Fruit fly (Drosophila melanogaster) whole organism, embryonic: ENCODE results near the gene Pmm2.

ENCODE experiments used
- Atf-2 ChIP-seq: fragments of 200-800 bp; sonication (Bioruptor generic); optimal IDR thresholded peaks from 2 replicates; lab custom pipeline; 2016; ENCODE audit warnings: missing biosample characterization, missing genetic modification characterization
- Blimp-1 ChIP-seq: fragments of 200-800 bp; sonication (Bioruptor generic); optimal IDR thresholded peaks from 3 replicates; lab custom pipeline; 2018; ENCODE audit warnings: missing biosample characterization, missing genetic modification characterization, mild to moderate bottlenecking, moderate library complexity, missing genetic modification reagents
- CG10321 ChIP-seq: fragments of 200-800 bp; sonication (Bioruptor generic); IDR thresholded peaks from 2 replicates; pipeline ENCODE4 v1.3.6; 2022; ENCODE audit warnings: missing biosample characterization, missing genetic modification characterization
- CG11695 ChIP-seq: fragments of 200-800 bp; sonication (Bioruptor generic); IDR thresholded peaks from 3 replicates; pipeline ENCODE4 v1.3.6; 2022; ENCODE audit warnings: missing biosample characterization, missing genetic modification characterization
- CG12155 ChIP-seq: fragments of 200-800 bp; sonication (Bioruptor generic); optimal IDR thresholded peaks from 3 replicates; lab custom pipeline; 2016; ENCODE audit warnings: missing biosample characterization, missing genetic modification characterization
- CG14965 ChIP-seq: fragments of 200-800 bp; sonication (Bioruptor generic); optimal IDR thresholded peaks from 2 replicates; lab custom pipeline; 2016; ENCODE audit warnings: missing biosample characterization, missing genetic modification characterization, borderline replicate concordance
- CG15011 ChIP-seq: fragments of 200-800 bp; sonication (Bioruptor generic); optimal IDR thresholded peaks from 3 replicates; lab custom pipeline; 2018; ENCODE audit warnings: missing biosample characterization, mild to moderate bottlenecking, missing genetic modification characterization
- CG1529 ChIP-seq: fragments of 200-800 bp; sonication (Bioruptor generic); optimal IDR thresholded peaks from 3 replicates; lab custom pipeline; 2018; ENCODE audit warnings: missing biosample characterization, missing genetic modification characterization
- CG1792 ChIP-seq: fragments of 200-800 bp; sonication (Bioruptor generic); optimal IDR thresholded peaks from 2 replicates; lab custom pipeline; 2016; ENCODE audit warnings: missing biosample characterization, missing genetic modification characterization
- CG2116 ChIP-seq: fragments of 200-800 bp; sonication (Bioruptor generic); optimal IDR thresholded peaks from 3 replicates; lab custom pipeline; 2018; ENCODE audit warnings: missing biosample characterization, mild to moderate bottlenecking, missing genetic modification characterization
- CG2712 ChIP-seq: fragments of 200-800 bp; optimal IDR thresholded peaks from 3 replicates; lab custom pipeline; 2019; ENCODE audit warnings: missing biosample characterization, mild to moderate bottlenecking, missing genetic modification characterization, moderate library complexity
- CG30431 ChIP-seq: fragments of 200-800 bp; sonication (Bioruptor generic); optimal IDR thresholded peaks from 2 replicates; lab custom pipeline; 2017; ENCODE audit warnings: missing biosample characterization, missing genetic modification characterization
- CG31388 ChIP-seq: fragments of 200-800 bp; sonication (Bioruptor generic); optimal IDR thresholded peaks from 2 replicates; lab custom pipeline; 2016; ENCODE audit warnings: missing biosample characterization, missing genetic modification characterization
- CG5180 ChIP-seq: fragments of 200-800 bp; sonication (Bioruptor generic); optimal IDR thresholded peaks from 3 replicates; lab custom pipeline; 2017; ENCODE audit warnings: missing biosample characterization, missing genetic modification characterization, mild to moderate bottlenecking, moderate library complexity, missing genetic modification reagents
- CG6175 ChIP-seq: fragments of 200-800 bp; sonication (Bioruptor generic); IDR thresholded peaks from 3 replicates; pipeline ENCODE4 v1.3.6; 2022; ENCODE audit warnings: missing biosample characterization, missing genetic modification characterization
- CG6765 ChIP-seq: fragments of 200-800 bp; sonication (Bioruptor generic); optimal IDR thresholded peaks from 3 replicates; lab custom pipeline; 2017; ENCODE audit warnings: missing biosample characterization, mild to moderate bottlenecking, missing genetic modification characterization
- CG6854 ChIP-seq: fragments of 200-800 bp; sonication (Bioruptor generic); optimal IDR thresholded peaks from 3 replicates; lab custom pipeline; 2017; ENCODE audit warnings: missing biosample characterization, mild to moderate bottlenecking, missing genetic modification characterization
- CG7556 ChIP-seq: fragments of 200-800 bp; sonication (Bioruptor generic); optimal IDR thresholded peaks from 2 replicates; lab custom pipeline; 2017; ENCODE audit warnings: missing biosample characterization, mild to moderate bottlenecking, missing genetic modification characterization
- CG7745 ChIP-seq: fragments of 200-800 bp; sonication (Bioruptor generic); optimal IDR thresholded peaks from 2 replicates; lab custom pipeline; 2018; ENCODE audit warnings: missing biosample characterization, mild to moderate bottlenecking, missing genetic modification characterization, moderate library complexity
- CG7786 ChIP-seq: fragments of 200-800 bp; sonication (Bioruptor generic); optimal IDR thresholded peaks from 2 replicates; lab custom pipeline; 2016; ENCODE audit warnings: missing biosample characterization, missing genetic modification characterization
- CG8765 ChIP-seq: fragments of 200-800 bp; sonication (Bioruptor generic); IDR thresholded peaks from 2 replicates; pipeline ENCODE4 v1.3.6; 2022; ENCODE audit warnings: missing biosample characterization, missing genetic modification characterization
- CG8924 ChIP-seq: fragments of 200-800 bp; optimal IDR thresholded peaks from 3 replicates; lab custom pipeline; 2019; ENCODE audit warnings: missing biosample characterization, mild to moderate bottlenecking, missing genetic modification characterization, moderate library complexity
- Dad ChIP-seq: fragments of 200-800 bp; sonication (Bioruptor generic); optimal IDR thresholded peaks from 3 replicates; lab custom pipeline; 2016; ENCODE audit warnings: missing biosample characterization, missing genetic modification characterization
- Hr39 ChIP-seq: fragments of >200 bp; optimal IDR thresholded peaks from 2 replicates; lab custom pipeline; 2017
- Sin3A ChIP-seq: fragments of >200 bp; optimal IDR thresholded peaks from 2 replicates; lab custom pipeline; 2018
- Six4 ChIP-seq: fragments of 200-800 bp; sonication (Bioruptor generic); optimal IDR thresholded peaks from 2 replicates; lab custom pipeline; 2016; ENCODE audit warnings: missing biosample characterization, missing genetic modification characterization
- Stat92E ChIP-seq, 3 experiments: fragments of >200 bp in 2 of 3; fragments of 200-800 bp in 1 of 3; sonication (Bioruptor generic) in 1 of 3; optimal IDR thresholded peaks; 2 replicates each; lab custom pipeline; 2017 to 2019; ENCODE audit warnings: missing biosample characterization in 3 of 3, missing genetic modification characterization in 3 of 3, mild to moderate bottlenecking in 1 of 3, moderate library complexity in 1 of 3
- Trl ChIP-seq, 3 experiments: fragments of >200 bp in 2 of 3; fragments of 200-800 bp in 1 of 3; sonication (Bioruptor generic) in 1 of 3; optimal IDR thresholded peaks; 2 replicates in 1 of 3; 3 replicates in 2 of 3; lab custom pipeline; 2016 to 2017; ENCODE audit warnings: missing biosample characterization in 1 of 3, missing genetic modification characterization in 1 of 3
- Xrp1 ChIP-seq: fragments of 200-800 bp; sonication (Bioruptor generic); IDR thresholded peaks from 2 replicates; pipeline ENCODE4 v1.3.6; 2022; ENCODE audit warnings: missing biosample characterization, missing genetic modification characterization
- YL-1 ChIP-seq: fragments of 200-800 bp; sonication (Bioruptor generic); optimal IDR thresholded peaks from 3 replicates; lab custom pipeline; 2017; ENCODE audit warnings: missing biosample characterization, mild to moderate bottlenecking, missing genetic modification characterization
- abd-A ChIP-seq: fragments of 200-800 bp; sonication (Bioruptor generic); optimal IDR thresholded peaks from 3 replicates; lab custom pipeline; 2019; ENCODE audit warnings: missing biosample characterization, mild to moderate bottlenecking, missing genetic modification characterization, moderate library complexity
- cad ChIP-seq: fragments of >200 bp; optimal IDR thresholded peaks from 2 replicates; lab custom pipeline; 2017; ENCODE audit warnings: missing biosample characterization, missing genetic modification characterization
- dan ChIP-seq: fragments of 200-800 bp; sonication (Bioruptor generic); IDR thresholded peaks from 2 replicates; pipeline ENCODE4 v1.3.6; 2022; ENCODE audit warnings: missing biosample characterization, missing genetic modification characterization
- dati ChIP-seq: fragments of 200-800 bp; sonication (Bioruptor generic); IDR thresholded peaks from 2 replicates; pipeline ENCODE4 v1.3.6; 2022; ENCODE audit warnings: missing biosample characterization, missing genetic modification characterization
- gfzf ChIP-seq: fragments of 200-800 bp; sonication (Bioruptor generic); optimal IDR thresholded peaks from 2 replicates; lab custom pipeline; 2016; ENCODE audit warnings: missing biosample characterization, mild to moderate bottlenecking, missing genetic modification characterization, moderate library complexity
- jing ChIP-seq: fragments of 200-800 bp; sonication (Bioruptor generic); optimal IDR thresholded peaks from 2 replicates; lab custom pipeline; 2018; ENCODE audit warnings: missing biosample characterization, mild to moderate bottlenecking, missing genetic modification characterization
- jumu ChIP-seq: fragments of 200-800 bp; sonication (Bioruptor generic); optimal IDR thresholded peaks from 3 replicates; lab custom pipeline; 2016; ENCODE audit warnings: missing biosample characterization, missing genetic modification characterization
- kah ChIP-seq: fragments of 200-800 bp; sonication (Bioruptor generic); optimal IDR thresholded peaks from 2 replicates; lab custom pipeline; 2018; ENCODE audit warnings: missing biosample characterization, mild to moderate bottlenecking, missing genetic modification characterization
- kni ChIP-seq: fragments of 200-800 bp; sonication (Bioruptor generic); optimal IDR thresholded peaks from 3 replicates; lab custom pipeline; 2017; ENCODE audit warnings: mild to moderate bottlenecking, missing biosample characterization, missing genetic modification reagents, missing genetic modification characterization
- mld ChIP-seq: fragments of 200-800 bp; sonication (Bioruptor generic); IDR thresholded peaks from 3 replicates; pipeline ENCODE4 v1.3.6; 2022; ENCODE audit warnings: missing biosample characterization, missing genetic modification characterization; ENCODE audit not compliant: partially characterized antibody
- nau ChIP-seq: fragments of 200-800 bp; sonication (Bioruptor generic); optimal IDR thresholded peaks from 3 replicates; lab custom pipeline; 2017; ENCODE audit warnings: missing biosample characterization, mild to moderate bottlenecking, missing genetic modification characterization, missing genetic modification reagents
- nerfin-1 ChIP-seq: fragments of 200-800 bp; sonication (Bioruptor generic); optimal IDR thresholded peaks from 3 replicates; lab custom pipeline; 2019; ENCODE audit warnings: missing biosample characterization, mild to moderate bottlenecking, missing genetic modification characterization, moderate library complexity
- pum ChIP-seq: fragments of 200-800 bp; sonication (Bioruptor generic); optimal IDR thresholded peaks from 2 replicates; lab custom pipeline; 2016; ENCODE audit warnings: missing biosample characterization, missing genetic modification characterization
- pzg ChIP-seq: fragments of 200-800 bp; sonication (Bioruptor generic); optimal IDR thresholded peaks from 3 replicates; lab custom pipeline; 2018; ENCODE audit warnings: missing biosample characterization, mild to moderate bottlenecking, missing genetic modification characterization, moderate library complexity
- ranshi ChIP-seq: fragments of 200-800 bp; sonication (Bioruptor generic); IDR thresholded peaks from 2 replicates; pipeline ENCODE4 v1.3.6; 2022; ENCODE audit warnings: missing biosample characterization, missing genetic modification characterization
- slbo ChIP-seq: fragments of 200-800 bp; sonication (Bioruptor generic); IDR thresholded peaks from 2 replicates; pipeline ENCODE4 v1.3.6; 2022; ENCODE audit warnings: missing biosample characterization, missing genetic modification characterization
- sob ChIP-seq: fragments of 200-800 bp; sonication (Bioruptor generic); IDR thresholded peaks from 2 replicates; pipeline ENCODE4 v1.3.6; 2022; ENCODE audit warnings: missing biosample characterization, missing genetic modification characterization
- sqz ChIP-seq: fragments of 200-800 bp; sonication (Bioruptor generic); optimal IDR thresholded peaks from 3 replicates; lab custom pipeline; 2018; ENCODE audit warnings: missing biosample characterization, mild to moderate bottlenecking, missing genetic modification characterization
- ssp ChIP-seq: fragments of 200-800 bp; sonication (Bioruptor generic); IDR thresholded peaks from 2 replicates; pipeline ENCODE4 v1.3.6; 2022; ENCODE audit warnings: missing biosample characterization, missing genetic modification characterization
- ttk ChIP-seq: fragments of 200-800 bp; sonication (Bioruptor generic); IDR thresholded peaks from 2 replicates; pipeline ENCODE4 v2.1.2; 2022; ENCODE audit warnings: missing biosample characterization, missing genetic modification characterization
- wor ChIP-seq: fragments of 200-800 bp; sonication (Bioruptor generic); IDR thresholded peaks from 2 replicates; pipeline ENCODE4 v1.3.6; 2022; ENCODE audit warnings: missing biosample characterization, missing genetic modification characterization
- zfh2 ChIP-seq: fragments of 200-800 bp; sonication (Bioruptor generic); optimal IDR thresholded peaks from 2 replicates; lab custom pipeline; 2016; ENCODE audit warnings: missing biosample characterization, missing genetic modification characterization

Gene Pmm2

dm6 chr3L:12495312-12495725 is 39.1 kb upstream of the Pmm2 start (continued):
- TF ChIP-seq Stat92E (GFP tag; optimal IDR thresholded peaks at IDR 0.05; lab: Kevin White, UChicago) (no peak), Blimp-1 (GFP tag; lab: Kevin White, UChicago) (peak; percentile 44), ranshi (GFP tag; lab: Robert Waterston, UW) (no peak), CG14965 (GFP tag; lab: Kevin White, UChicago) (no peak), ttk (no peak), CG12155 (GFP tag; lab: Kevin White, UChicago) (no peak), YL-1 (no peak), CG31388 (GFP tag; lab: Kevin White, UChicago) (no peak), CG1792 (no peak), CG2712 (peak; percentile 59), kah (GFP tag; lab: Kevin White, UChicago) (no peak), sqz (GFP tag; lab: Kevin White, UChicago) (no peak), Sin3A (lab: Kevin White, UChicago) (no peak), dan (GFP tag; lab: Robert Waterston, UW) (no peak), CG1529 (GFP tag; lab: Kevin White, UChicago) (peak; percentile 24), ssp (GFP tag; lab: Robert Waterston, UW) (0 out of 2 replicates have a peak, but pooled peaks have one; percentile 11), Xrp1 (GFP tag; lab: Robert Waterston, UW) (0 out of 2 replicates have a peak, but pooled peaks have one; percentile 26), CG7786 (GFP tag; lab: Kevin White, UChicago) (peak; percentile 3), CG10321 (GFP tag; lab: Robert Waterston, UW) (no peak), jing (GFP tag; lab: Kevin White, UChicago) (no peak), CG30431 (GFP tag; lab: Kevin White, UChicago) (peak; percentile 25), kni (GFP tag; lab: Kevin White, UChicago) (no peak), pzg (GFP tag; lab: Kevin White, UChicago) (no peak), CG15011 (peak; percentile 4), CG6854 (GFP tag; lab: Kevin White, UChicago) (no peak), Dad (GFP tag; lab: Kevin White, UChicago) (no peak), CG8924 (tag; lab: Kevin White, UChicago) (peak; percentile 36), Six4 (GFP tag; lab: Kevin White, UChicago) (no peak), dati (no peak), CG7556 (peak; percentile 56), CG6175 (GFP tag; lab: Robert Waterston, UW) (no peak), jumu (GFP tag; lab: Kevin White, UChicago) (no peak), slbo (GFP tag; lab: Robert Waterston, UW) (0 out of 2 replicates have a peak, but pooled peaks have one; percentile 19), CG7745 (no peak), Trl (optimal IDR thresholded peaks at IDR 0.05; lab: Kevin White, UChicago) (no peak), Trl (GFP tag; optimal IDR thresholded peaks at IDR 0.05; lab: Kevin White, UChicago) (no peak), nau (GFP tag; lab: Kevin White, UChicago) (peak; percentile 31), gfzf (GFP tag; lab: Kevin White, UChicago) (no peak), CG5180 (GFP tag; lab: Kevin White, UChicago) (peak; percentile 27), CG8765 (no peak), cad (GFP tag; lab: Kevin White, UChicago) (no peak), zfh2 (GFP tag; lab: Kevin White, UChicago) (no peak), nerfin-1 (tag; lab: Kevin White, UChicago) (peak; percentile 35), CG2116 (GFP tag; lab: Kevin White, UChicago) (no peak), abd-A (tag; lab: Kevin White, UChicago) (no peak), wor (GFP tag; lab: Robert Waterston, UW) (no peak), pum (GFP tag; lab: Kevin White, UChicago) (no peak), mld (no peak), sob (GFP tag; lab: Robert Waterston, UW) (no peak), CG11695 (GFP tag; lab: Robert Waterston, UW) (0 out of 3 replicates have a peak, but pooled peaks have one; percentile 27), CG6765 (GFP tag; lab: Kevin White, UChicago) (no peak), Atf-2 (GFP tag; lab: Kevin White, UChicago) (peak; percentile 1), Hr39 (lab: Kevin White, UChicago) (no peak)
